Fruit fly (Drosophila melanogaster) whole organism, pupa: ENCODE data around the gene CG16710.

Source experiments
- CG4496 ChIP-seq: fragments of 200-800 bp; sonication (Bioruptor generic); IDR thresholded peaks from 3 replicates; pipeline ENCODE4 v1.3.6; 2022; ENCODE audit warnings: missing biosample characterization, missing genetic modification characterization
- Pif1B ChIP-seq: fragments of 200-800 bp; sonication (Bioruptor generic); optimal IDR thresholded peaks from 3 replicates; lab custom pipeline; 2016; ENCODE audit warnings: missing biosample characterization, missing genetic modification characterization

DNA sequence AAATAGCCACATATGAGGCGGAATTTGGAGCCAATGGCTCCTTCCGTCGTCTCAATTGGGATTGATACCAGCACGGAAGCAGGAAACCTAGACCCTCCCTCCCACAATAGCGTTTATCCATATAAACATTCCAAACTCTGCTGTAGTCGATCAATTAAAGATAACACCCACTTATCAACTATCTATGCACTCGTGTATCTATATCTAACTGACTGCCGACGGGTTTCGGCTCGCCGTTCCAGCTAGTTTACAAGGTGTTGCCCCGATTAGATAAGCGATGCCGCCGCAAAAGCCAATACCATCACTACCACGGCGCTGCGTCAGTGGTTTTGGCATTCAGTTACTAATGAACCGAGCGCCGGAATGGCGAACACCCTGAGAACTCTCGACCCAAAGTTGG is 28.9 kb downstream of the CG16710 start, which contains the start of gene CG10300:
- TF ChIP-seq CG4496 (no peak), Pif1B (GFP tag; lab: Kevin White, UChicago) (no peak)
